Fruit fly (Drosophila melanogaster) whole organism, embryonic: ENCODE data around the gene CG46313.
A peak's percentile ranks its signal among the peaks of the same experiment; 100 is the strongest.

Experiments used
- CG10321 ChIP-seq: fragments of 200-800 bp; sonication (Bioruptor generic); IDR thresholded peaks from 2 replicates; pipeline ENCODE4 v1.3.6; 2022; ENCODE audit warnings: missing biosample characterization, missing genetic modification characterization
- CG14050 ChIP-seq: fragments of 200-800 bp; sonication (Bioruptor generic); IDR thresholded peaks from 3 replicates; pipeline ENCODE4 v1.3.6; 2022; ENCODE audit warnings: missing biosample characterization, missing genetic modification characterization
- CG15011 ChIP-seq: fragments of 200-800 bp; sonication (Bioruptor generic); optimal IDR thresholded peaks from 3 replicates; lab custom pipeline; 2018; ENCODE audit warnings: missing biosample characterization, mild to moderate bottlenecking, missing genetic modification characterization
- CG1647 ChIP-seq: fragments of 200-800 bp; sonication (Bioruptor generic); optimal IDR thresholded peaks from 3 replicates; lab custom pipeline; 2016; ENCODE audit warnings: missing biosample characterization, missing genetic modification characterization
- CG17612 ChIP-seq: fragments of 200-800 bp; sonication (Bioruptor generic); IDR thresholded peaks from 2 replicates; pipeline ENCODE4 v1.3.6; 2022; ENCODE audit warnings: missing biosample characterization, missing genetic modification characterization
- CG17912 ChIP-seq: fragments of 200-800 bp; sonication (Bioruptor generic); optimal IDR thresholded peaks from 2 replicates; lab custom pipeline; 2018; ENCODE audit warnings: missing biosample characterization, mild to moderate bottlenecking, missing genetic modification characterization
- CG32767 ChIP-seq: fragments of 200-800 bp; sonication (Bioruptor generic); IDR thresholded peaks from 2 replicates; pipeline ENCODE4 v1.3.6; 2022; ENCODE audit warnings: missing biosample characterization, missing genetic modification characterization
- CG33213 ChIP-seq: fragments of 200-800 bp; sonication (Bioruptor generic); optimal IDR thresholded peaks from 3 replicates; lab custom pipeline; 2016; ENCODE audit warnings: missing biosample characterization, missing genetic modification characterization
- CG34376 ChIP-seq: fragments of 200-800 bp; sonication (Bioruptor generic); optimal IDR thresholded peaks from 2 replicates; lab custom pipeline; 2018; ENCODE audit warnings: missing biosample characterization, mild to moderate bottlenecking, missing genetic modification characterization
- CG3847 ChIP-seq: fragments of 200-800 bp; sonication (Bioruptor generic); IDR thresholded peaks from 2 replicates; pipeline ENCODE4 v1.3.6; 2022; ENCODE audit warnings: missing biosample characterization, missing genetic modification characterization
- CG4328 ChIP-seq: fragments of 200-800 bp; sonication (Bioruptor generic); optimal IDR thresholded peaks from 3 replicates; lab custom pipeline; 2017; ENCODE audit warnings: missing biosample characterization, missing genetic modification reagents, missing genetic modification characterization
- CG5180 ChIP-seq: fragments of 200-800 bp; sonication (Bioruptor generic); optimal IDR thresholded peaks from 3 replicates; lab custom pipeline; 2017; ENCODE audit warnings: missing biosample characterization, missing genetic modification characterization, mild to moderate bottlenecking, moderate library complexity, missing genetic modification reagents
- CG6175 ChIP-seq: fragments of 200-800 bp; sonication (Bioruptor generic); IDR thresholded peaks from 3 replicates; pipeline ENCODE4 v1.3.6; 2022; ENCODE audit warnings: missing biosample characterization, missing genetic modification characterization
- CG6272 ChIP-seq: fragments of 200-800 bp; sonication (Bioruptor generic); IDR thresholded peaks from 2 replicates; pipeline ENCODE4 v1.3.6; 2022; ENCODE audit warnings: missing biosample characterization, missing genetic modification characterization
- CG6791 ChIP-seq: fragments of 200-800 bp; sonication (Bioruptor generic); IDR thresholded peaks from 3 replicates; pipeline ENCODE4 v1.3.6; 2022; ENCODE audit warnings: missing biosample characterization, missing genetic modification characterization; ENCODE audit not compliant: partially characterized antibody
- CG7271 ChIP-seq: fragments of 200-800 bp; sonication (Bioruptor generic); optimal IDR thresholded peaks from 2 replicates; lab custom pipeline; 2018; ENCODE audit warnings: missing biosample characterization, mild to moderate bottlenecking, missing genetic modification characterization, moderate library complexity
- CG9817 ChIP-seq: fragments of 200-800 bp; sonication (Bioruptor generic); optimal IDR thresholded peaks from 2 replicates; lab custom pipeline; 2018; ENCODE audit warnings: missing biosample characterization, mild to moderate bottlenecking, missing genetic modification characterization, moderate library complexity
- CHES-1-like ChIP-seq: fragments of 200-800 bp; sonication (Bioruptor generic); optimal IDR thresholded peaks from 2 replicates; lab custom pipeline; 2016; ENCODE audit warnings: missing biosample characterization, missing genetic modification characterization
- Dip2 ChIP-seq: fragments of 200-800 bp; sonication (Bioruptor generic); IDR thresholded peaks from 2 replicates; pipeline ENCODE4 v1.3.6; 2022; ENCODE audit warnings: missing biosample characterization, missing genetic modification characterization
- Doc3 ChIP-seq: fragments of 200-800 bp; sonication (Bioruptor generic); IDR thresholded peaks from 3 replicates; pipeline ENCODE4 v1.3.6; 2022; ENCODE audit warnings: missing biosample characterization, missing genetic modification characterization; ENCODE audit not compliant: partially characterized antibody
- Fer3 ChIP-seq: fragments of 200-800 bp; sonication (Bioruptor generic); optimal IDR thresholded peaks from 2 replicates; lab custom pipeline; 2018; ENCODE audit warnings: missing biosample characterization, mild to moderate bottlenecking, missing genetic modification characterization, moderate library complexity
- Hand ChIP-seq: fragments of 200-800 bp; sonication (Bioruptor generic); optimal IDR thresholded peaks from 2 replicates; lab custom pipeline; 2017; ENCODE audit warnings: mild to moderate bottlenecking, missing biosample characterization, missing genetic modification reagents, missing genetic modification characterization
- Mad ChIP-seq: fragments of 200-800 bp; sonication (Bioruptor generic); optimal IDR thresholded peaks from 2 replicates; lab custom pipeline; 2016; ENCODE audit warnings: missing biosample characterization, missing genetic modification characterization
- Max ChIP-seq: fragments of 200-800 bp; sonication (Bioruptor generic); optimal IDR thresholded peaks from 2 replicates; lab custom pipeline; 2016; ENCODE audit warnings: missing biosample characterization, mild to moderate bottlenecking, missing genetic modification characterization
- Meics ChIP-seq: fragments of 200-800 bp; sonication (Bioruptor generic); optimal IDR thresholded peaks from 2 replicates; lab custom pipeline; 2017; ENCODE audit warnings: missing biosample characterization, mild to moderate bottlenecking, missing genetic modification characterization
- NfI ChIP-seq: fragments of 200-800 bp; sonication (Bioruptor generic); optimal IDR thresholded peaks from 3 replicates; lab custom pipeline; 2018; ENCODE audit warnings: missing biosample characterization, mild to moderate bottlenecking, missing genetic modification characterization, moderate library complexity
- PHDP ChIP-seq: fragments of 200-800 bp; sonication (Bioruptor generic); optimal IDR thresholded peaks from 3 replicates; lab custom pipeline; 2018; ENCODE audit warnings: missing biosample characterization, mild to moderate bottlenecking, missing genetic modification characterization, moderate library complexity
- Ravus ChIP-seq: fragments of 200-800 bp; sonication (Bioruptor generic); IDR thresholded peaks from 2 replicates; pipeline ENCODE4 v1.3.6; 2022; ENCODE audit warnings: missing biosample characterization, missing genetic modification characterization
- Sox102F ChIP-seq: fragments of 200-800 bp; sonication (Bioruptor generic); optimal IDR thresholded peaks from 2 replicates; lab custom pipeline; 2018; ENCODE audit warnings: missing biosample characterization, mild to moderate bottlenecking, missing genetic modification characterization, moderate library complexity
- Taf1 ChIP-seq: fragments of 200-800 bp; sonication (Bioruptor generic); IDR thresholded peaks from 2 replicates; pipeline ENCODE4 v1.3.6; 2022; ENCODE audit warnings: missing biosample characterization, missing genetic modification characterization
- al ChIP-seq: fragments of 200-800 bp; sonication (Bioruptor generic); IDR thresholded peaks from 2 replicates; pipeline ENCODE4 v1.3.6; 2022; ENCODE audit warnings: missing biosample characterization, missing genetic modification characterization
- cato ChIP-seq: fragments of 200-800 bp; sonication (Bioruptor generic); optimal IDR thresholded peaks from 2 replicates; lab custom pipeline; 2016; ENCODE audit warnings: missing biosample characterization, missing genetic modification characterization, borderline replicate concordance
- corto ChIP-seq: fragments of 200-800 bp; sonication (Bioruptor generic); optimal IDR thresholded peaks from 2 replicates; lab custom pipeline; 2016; ENCODE audit warnings: missing biosample characterization, mild to moderate bottlenecking, missing genetic modification characterization, moderate library complexity
- en ChIP-seq: fragments of 200-800 bp; sonication (Bioruptor generic); optimal IDR thresholded peaks from 2 replicates; lab custom pipeline; 2016; ENCODE audit warnings: missing biosample characterization, missing genetic modification characterization
- gcm ChIP-seq: fragments of 200-800 bp; sonication (Bioruptor generic); optimal IDR thresholded peaks from 2 replicates; lab custom pipeline; 2019; ENCODE audit warnings: missing biosample characterization, mild to moderate bottlenecking, missing genetic modification characterization, moderate library complexity
- grau ChIP-seq: fragments of 200-800 bp; optimal IDR thresholded peaks from 3 replicates; lab custom pipeline; 2019; ENCODE audit warnings: missing biosample characterization, mild to moderate bottlenecking, missing genetic modification characterization, moderate library complexity
- hkb ChIP-seq, 2 experiments: fragments of 200-800 bp in 1 of 2; fragments of >200 bp in 1 of 2; sonication (Bioruptor generic) in 1 of 2; IDR thresholded peaks in 1 of 2; optimal IDR thresholded peaks in 1 of 2; 2 replicates each; pipeline versions ENCODE4 v1.3.6 to Lab custom; 2017 to 2022; ENCODE audit warnings: missing biosample characterization in 1 of 2, missing genetic modification characterization in 1 of 2
- jing ChIP-seq: fragments of 200-800 bp; sonication (Bioruptor generic); optimal IDR thresholded peaks from 2 replicates; lab custom pipeline; 2018; ENCODE audit warnings: missing biosample characterization, mild to moderate bottlenecking, missing genetic modification characterization
- onecut ChIP-seq: fragments of 200-800 bp; sonication (Bioruptor generic); IDR thresholded peaks from 2 replicates; pipeline ENCODE4 v1.3.6; 2022; ENCODE audit warnings: missing biosample characterization, missing genetic modification characterization
- org-1 ChIP-seq: fragments of 200-800 bp; sonication (Bioruptor generic); optimal IDR thresholded peaks from 2 replicates; lab custom pipeline; 2017; ENCODE audit warnings: missing biosample characterization, missing genetic modification characterization
- p53 ChIP-seq: fragments of 200-800 bp; sonication (Bioruptor generic); optimal IDR thresholded peaks from 2 replicates; lab custom pipeline; 2016; ENCODE audit warnings: missing biosample characterization, missing genetic modification characterization
- pho ChIP-seq: fragments of 200-800 bp; sonication (Bioruptor generic); optimal IDR thresholded peaks from 2 replicates; lab custom pipeline; 2016; ENCODE audit warnings: missing biosample characterization, missing genetic modification characterization
- row ChIP-seq: fragments of 200-800 bp; sonication (Bioruptor generic); IDR thresholded peaks from 3 replicates; pipeline ENCODE4 v1.3.6; 2022; ENCODE audit warnings: missing biosample characterization, missing genetic modification characterization
- schlank ChIP-seq: fragments of 200-800 bp; sonication (Bioruptor generic); optimal IDR thresholded peaks from 2 replicates; lab custom pipeline; 2018; ENCODE audit warnings: missing biosample characterization, mild to moderate bottlenecking, missing genetic modification characterization
- scrt ChIP-seq: fragments of 200-800 bp; sonication (Bioruptor generic); optimal IDR thresholded peaks from 2 replicates; lab custom pipeline; 2018; ENCODE audit warnings: missing biosample characterization, mild to moderate bottlenecking, missing genetic modification characterization, moderate library complexity
- sens ChIP-seq: fragments of 200-800 bp; sonication (Bioruptor generic); peaks from one replicate; lab custom pipeline; 2016; ENCODE audit warnings: missing biosample characterization, missing genetic modification characterization
- sisA ChIP-seq: fragments of 200-800 bp; sonication (Bioruptor generic); IDR thresholded peaks from 2 replicates; pipeline ENCODE4 v1.3.6; 2022; ENCODE audit warnings: missing biosample characterization, missing genetic modification characterization
- tgo ChIP-seq: fragments of 200-800 bp; sonication (Bioruptor generic); IDR thresholded peaks from 3 replicates; pipeline ENCODE4 v1.3.6; 2022; ENCODE audit warnings: missing biosample characterization, missing genetic modification characterization
- trem ChIP-seq: fragments of 200-800 bp; optimal IDR thresholded peaks from 3 replicates; lab custom pipeline; 2019; ENCODE audit warnings: missing biosample characterization, mild to moderate bottlenecking, missing genetic modification characterization, moderate library complexity
- z ChIP-seq: fragments of 200-800 bp; sonication (Bioruptor generic); IDR thresholded peaks from 3 replicates; pipeline ENCODE4 v1.3.6; 2022; ENCODE audit warnings: missing biosample characterization, missing genetic modification characterization
- zf30C ChIP-seq: fragments of 200-800 bp; sonication (Bioruptor generic); optimal IDR thresholded peaks from 3 replicates; lab custom pipeline; 2018; ENCODE audit warnings: missing biosample characterization, mild to moderate bottlenecking, missing genetic modification characterization

Gene CG46313

DNA sequence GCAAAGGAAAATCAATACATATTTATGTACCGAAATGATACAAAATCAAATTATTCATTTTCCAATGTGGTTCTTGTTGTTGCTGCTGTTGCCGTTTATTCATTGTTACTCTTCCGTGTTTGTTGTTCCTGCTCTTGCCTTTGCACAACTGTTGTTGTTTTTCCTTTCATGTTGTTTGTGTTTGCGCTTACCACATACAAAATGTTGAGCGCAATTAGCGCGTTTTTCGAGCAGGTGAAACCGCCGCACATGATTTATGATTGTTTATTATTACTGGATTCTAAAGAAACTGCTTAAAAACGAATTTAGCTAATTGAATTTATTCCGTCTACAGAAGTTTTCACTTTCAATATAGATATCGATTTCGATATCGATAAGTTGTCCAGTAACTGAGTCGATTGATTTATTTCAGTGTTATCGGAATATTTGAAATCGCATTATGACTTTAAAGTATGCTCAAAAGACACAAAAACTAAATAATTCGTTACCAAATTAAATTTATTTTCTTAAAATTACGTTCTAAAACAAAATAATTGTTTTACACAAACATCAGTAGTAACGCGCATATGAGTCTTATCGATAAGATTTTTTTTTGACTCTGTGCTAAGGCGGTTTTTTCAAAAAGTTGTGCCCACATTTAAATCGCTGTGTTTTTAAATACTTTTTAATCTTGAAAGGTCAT lies 13.7 kb upstream of the CG46313 start, which contains the start of gene Tsp97E (continued):
- TF ChIP-seq Doc3 (GFP tag; lab: Robert Waterston, UW) (peak; percentile 78), CG1647 (GFP tag; lab: Kevin White, UChicago) (no peak), CG32767 (GFP tag; lab: Robert Waterston, UW) (no peak), org-1 (no peak), grau (peak; percentile 16), CG10321 (GFP tag; lab: Robert Waterston, UW) (no peak), CG33213 (GFP tag; lab: Kevin White, UChicago) (no peak), PHDP (tag; lab: Kevin White, UChicago) (no peak), Sox102F (GFP tag; lab: Kevin White, UChicago) (no peak), al (GFP tag; lab: Robert Waterston, UW) (no peak), Fer3 (tag; lab: Kevin White, UChicago) (no peak), p53 (GFP tag; lab: Kevin White, UChicago) (no peak), CG3847 (GFP tag; lab: Robert Waterston, UW) (no peak), sisA (GFP tag; lab: Robert Waterston, UW) (no peak), Hand (GFP tag; lab: Kevin White, UChicago) (no peak), zf30C (GFP tag; lab: Kevin White, UChicago) (no peak), CG34376 (peak; percentile 28), CG9817 (tag; lab: Kevin White, UChicago) (no peak), CG5180 (GFP tag; lab: Kevin White, UChicago) (no peak), CG6791 (peak; percentile 77), CG6272 (no peak), CG17612 (no peak), jing (GFP tag; lab: Kevin White, UChicago) (no peak), Meics (no peak), CG4328 (GFP tag; lab: Kevin White, UChicago) (no peak), NfI (GFP tag; lab: Kevin White, UChicago) (no peak), en (GFP tag; lab: Kevin White, UChicago) (no peak), row (GFP tag; lab: Robert Waterston, UW) (no peak), tgo (GFP tag; lab: Robert Waterston, UW) (no peak), trem (tag; lab: Kevin White, UChicago) (peak; percentile 64), sens (peak; percentile 67), Ravus (GFP tag; lab: Robert Waterston, UW) (no peak), z (GFP tag; lab: Robert Waterston, UW) (no peak), Mad (GFP tag; lab: Kevin White, UChicago) (no peak), pho (no peak), CG15011 (GFP tag; lab: Kevin White, UChicago) (no peak), gcm (GFP tag; lab: Kevin White, UChicago) (no peak), cato (GFP tag; lab: Kevin White, UChicago) (no peak), CG14050 (GFP tag; lab: Robert Waterston, UW) (no peak), scrt (no peak), Taf1 (GFP tag; lab: Robert Waterston, UW) (no peak), CG6175 (GFP tag; lab: Robert Waterston, UW) (no peak), Dip2 (GFP tag; lab: Robert Waterston, UW) (no peak), schlank (no peak), CHES-1-like (GFP tag; lab: Kevin White, UChicago) (no peak), CG7271 (tag; lab: Kevin White, UChicago) (no peak), corto (GFP tag; lab: Kevin White, UChicago) (no peak), hkb (optimal IDR thresholded peaks at IDR 0.05; lab: Kevin White, UChicago) (no peak), hkb (GFP tag; IDR thresholded peaks at IDR 0.05; lab: Robert Waterston, UW) (no peak), Max (GFP tag; lab: Kevin White, UChicago) (peak; percentile 12), CG17912 (GFP tag; lab: Kevin White, UChicago) (no peak), onecut (GFP tag; lab: Robert Waterston, UW) (peak; percentile 54)
